Fruit fly (Drosophila melanogaster): ENCODE data around the gene CG15024.

DNA sequence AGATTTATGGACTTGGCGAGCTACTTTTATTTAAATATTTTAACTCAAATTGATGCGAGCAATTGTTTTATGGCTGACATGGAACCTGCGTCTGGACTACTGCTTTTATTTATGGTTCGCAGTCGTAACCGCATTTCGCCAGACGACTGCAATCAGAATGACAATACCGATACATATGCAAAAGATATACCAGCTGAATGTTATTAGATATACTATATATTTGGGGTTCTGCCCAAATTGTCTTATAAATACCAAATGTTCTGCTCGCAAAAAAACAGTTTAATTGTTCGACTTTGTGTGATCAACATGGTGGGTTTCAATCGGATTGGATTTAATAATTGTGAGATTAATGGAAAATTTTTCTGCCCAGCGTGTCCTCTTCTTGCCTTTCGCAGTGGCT lies 6.1 kb upstream of the CG15024 start, which contains the start of gene CG32249:
- TF ChIP-seq Dll (optimal IDR thresholded peaks at IDR 0.05) (no peak), CG8478 (optimal IDR thresholded peaks at IDR 0.05) (no peak)

Measured in whole organism.